Worm (Caenorhabditis elegans): ENCODE data around the gene srsx-35.

The srsx-35 gene

ce11 chrV:20670625-20671024, 10.6 kb upstream of the srsx-35 start:
- no peak for TF ChIP-seq unc-62 (GFP tag; optimal IDR thresholded peaks at IDR 0.05)

DNA sequence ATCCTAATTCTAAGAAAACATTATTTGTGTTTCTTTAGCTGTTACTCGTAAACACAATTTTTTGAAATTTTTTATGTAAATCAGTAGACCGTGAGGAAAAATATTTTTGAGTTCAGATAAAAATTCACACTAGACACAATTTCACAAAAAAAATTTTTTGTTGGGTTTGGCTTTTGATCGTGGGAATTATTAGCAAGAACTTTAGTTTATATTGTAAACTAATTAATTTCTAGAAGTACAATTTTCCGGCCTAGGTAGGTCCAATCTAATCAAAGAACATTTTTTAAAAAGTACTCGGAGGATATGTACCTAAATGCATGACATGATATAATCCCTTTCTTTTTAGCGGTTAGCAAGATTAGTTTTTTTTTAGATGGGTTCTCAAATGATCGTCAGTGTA, 1.0 kb upstream of the srsx-35 start:
- no peak for TF ChIP-seq unc-62 (GFP tag; optimal IDR thresholded peaks at IDR 0.05)

DNA sequence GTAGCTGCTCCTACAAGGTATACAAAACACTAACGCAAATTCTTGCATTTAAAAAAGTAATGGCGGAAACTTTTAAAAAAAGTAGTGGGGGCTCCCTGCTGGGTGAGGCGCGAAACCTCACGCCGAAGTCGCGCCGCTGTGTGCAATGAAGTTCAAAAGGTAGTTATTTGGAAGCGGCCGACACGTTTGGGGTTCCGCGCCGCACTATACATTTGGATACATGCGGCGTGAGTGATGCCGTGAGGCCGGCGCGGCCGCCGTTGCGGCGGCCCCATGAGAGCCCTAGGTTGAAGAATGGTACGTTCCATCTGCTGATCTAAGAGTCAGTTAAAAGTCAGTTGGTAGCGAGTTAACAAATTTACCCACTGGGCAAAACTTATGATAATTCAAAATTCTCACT, 604 bp downstream of the srsx-35 start:
- no peak for TF ChIP-seq unc-62 (GFP tag; optimal IDR thresholded peaks at IDR 0.05)

ce11 chrV:20682309-20682708, 1.1 kb downstream of the srsx-35 start:
- TF ChIP-seq unc-62 (GFP tag; optimal IDR thresholded peaks at IDR 0.05) = no peak

DNA sequence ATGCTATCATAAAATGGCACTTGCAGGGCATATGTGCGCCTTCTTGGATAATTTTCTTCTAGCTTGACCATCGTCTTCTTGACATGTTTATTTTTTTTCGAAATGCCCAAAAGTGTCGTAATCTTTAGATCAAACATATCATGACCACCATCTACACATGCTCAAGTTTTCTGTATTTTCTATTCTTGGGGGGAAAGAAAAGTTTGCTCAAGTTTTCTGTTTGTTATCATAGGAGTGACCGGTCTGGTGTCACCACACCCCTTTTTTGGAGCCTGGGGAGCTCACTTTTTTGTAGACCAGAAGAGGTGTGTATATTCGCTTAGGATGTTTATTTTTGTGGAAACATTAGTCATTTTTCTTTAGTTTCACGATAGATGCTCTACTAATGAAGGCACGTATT, 4.2 kb downstream of the srsx-35 start, which contains the start of gene klf-2:
klf-2 (plus strand) TSS at position 301 of the 400 bp plus-strand sequence.
- TF ChIP-seq unc-62 (GFP tag; optimal IDR thresholded peaks at IDR 0.05) = no peak

ce11 chrV:20689481-20690039, 8.3 kb downstream of the srsx-35 start, which contains the start of gene F53F8.3:
TSS of gene F53F8.3 (minus strand) at chrV:20689531.
- no peak for TF ChIP-seq unc-62 (GFP tag; optimal IDR thresholded peaks at IDR 0.05)

- TF ChIP-seq unc-62 (GFP tag; optimal IDR thresholded peaks at IDR 0.05) = no peak
Observed at ce11 chrV:20691585-20691984, 10.4 kb downstream of the srsx-35 start, which contains the start of gene F53F8.4. TSS of gene F53F8.4 (minus strand) at chrV:20691685.

DNA sequence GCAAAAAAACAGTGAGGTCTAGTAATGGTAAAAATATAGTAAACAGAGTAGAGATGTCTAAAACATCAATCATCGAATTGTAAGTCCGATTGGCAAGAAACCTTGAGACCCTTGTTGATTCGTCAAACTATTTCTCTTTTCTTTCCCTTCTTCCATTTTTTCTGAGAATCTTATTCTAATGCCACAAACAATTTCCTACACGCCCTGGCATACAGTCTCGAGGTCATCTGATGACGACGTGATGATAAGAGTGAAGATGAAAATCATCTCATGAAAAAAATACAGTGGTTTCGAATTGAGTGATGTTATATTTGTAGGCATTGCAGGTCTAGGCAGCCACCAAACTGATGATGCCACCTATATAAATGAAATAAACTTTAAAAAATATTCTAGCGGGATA, 11.7 kb downstream of the srsx-35 start:
- no peak for TF ChIP-seq unc-62 (GFP tag; optimal IDR thresholded peaks at IDR 0.05)

- no peak for TF ChIP-seq unc-62 (GFP tag; optimal IDR thresholded peaks at IDR 0.05)
Observed at ce11 chrV:20693968-20694367, 12.7 kb downstream of the srsx-35 start.

ce11 chrV:20698266-20698665, 17.0 kb downstream of the srsx-35 start, which contains the start of gene F53F8.7:
TSS of gene F53F8.7 (minus strand) at chrV:20698366.
- TF ChIP-seq unc-62 (GFP tag; optimal IDR thresholded peaks at IDR 0.05) = no peak

DNA sequence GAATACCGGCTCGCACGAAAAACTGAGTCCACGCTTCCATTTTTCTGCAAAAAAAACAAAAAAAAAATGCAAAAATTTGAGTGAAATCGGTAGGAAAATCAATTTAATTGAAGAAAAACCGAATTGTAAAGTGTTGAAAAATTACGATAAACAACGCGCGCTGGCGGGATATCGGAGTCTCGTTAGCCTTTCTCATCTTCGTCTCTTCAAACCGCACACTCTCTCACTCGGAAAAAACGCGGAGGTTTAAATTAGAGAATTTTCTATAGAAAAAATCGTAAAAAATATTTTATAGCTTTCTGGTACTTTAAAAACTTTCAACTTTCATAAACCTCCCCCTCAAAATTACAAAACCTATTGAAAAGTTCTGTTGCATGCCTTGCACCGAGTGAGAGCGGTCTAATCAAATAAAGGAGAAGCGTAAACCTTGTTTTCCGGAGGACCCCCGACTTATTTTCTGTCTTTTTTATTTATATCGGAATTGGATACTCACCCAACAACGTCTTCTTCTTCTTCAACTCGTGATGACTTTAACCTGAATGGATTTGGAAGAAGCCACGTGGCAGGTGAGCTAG, 22.9 kb downstream of the srsx-35 start, which contains the start of the genes F53F8.5 and F53F8.6:
F53F8.5 (minus strand) TSS at position 52 of the 575 bp plus-strand sequence.
F53F8.6 (plus strand) TSS at position 230 of the 575 bp plus-strand sequence.
- no peak for TF ChIP-seq unc-62 (GFP tag; optimal IDR thresholded peaks at IDR 0.05)

DNA sequence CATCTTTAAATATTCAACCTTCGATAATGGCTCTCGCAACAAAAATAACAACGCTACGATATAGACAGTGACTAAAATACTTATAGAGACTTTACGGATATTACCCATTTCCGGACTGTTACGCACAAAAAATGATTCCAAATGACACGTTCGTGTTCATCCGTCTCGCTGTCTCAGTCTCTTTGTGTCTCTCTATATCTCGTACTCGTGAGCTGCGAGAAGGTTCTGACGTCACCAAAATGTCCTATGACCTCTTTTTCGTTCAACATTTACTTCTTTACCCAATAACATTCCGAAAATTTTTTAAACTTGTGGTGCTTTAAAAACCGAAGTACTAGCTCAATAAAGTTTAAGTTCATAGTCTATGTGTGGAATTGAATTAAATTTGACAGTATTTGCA, 28.9 kb downstream of the srsx-35 start:
- no peak for TF ChIP-seq unc-62 (GFP tag; optimal IDR thresholded peaks at IDR 0.05)

DNA sequence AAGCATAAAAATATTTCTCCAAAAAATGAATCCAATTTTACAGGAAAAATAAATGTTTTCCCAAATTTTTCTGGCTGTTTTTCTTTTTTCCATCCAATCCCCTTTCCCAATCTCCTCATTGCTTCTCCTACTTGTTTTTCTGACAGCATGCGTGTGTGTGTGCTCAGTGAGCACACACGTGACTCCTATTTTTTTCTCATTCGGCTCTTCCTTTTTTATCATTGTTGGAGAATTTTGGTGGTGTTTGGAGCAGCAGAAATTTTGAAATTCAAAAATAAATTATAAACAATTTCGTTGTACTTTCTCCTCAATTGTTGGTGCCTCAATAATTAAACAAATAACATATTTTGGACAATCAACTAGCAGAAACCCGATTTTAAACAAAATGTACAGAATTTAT, 29.4 kb downstream of the srsx-35 start:
- no peak for TF ChIP-seq unc-62 (GFP tag; optimal IDR thresholded peaks at IDR 0.05)

- no peak for TF ChIP-seq unc-62 (GFP tag; optimal IDR thresholded peaks at IDR 0.05)
Observed at ce11 chrV:20711733-20712132, 30.5 kb downstream of the srsx-35 start.

- no peak for TF ChIP-seq unc-62 (GFP tag; optimal IDR thresholded peaks at IDR 0.05)
Observed at ce11 chrV:20712318-20712993, 31.2 kb downstream of the srsx-35 start.

DNA sequence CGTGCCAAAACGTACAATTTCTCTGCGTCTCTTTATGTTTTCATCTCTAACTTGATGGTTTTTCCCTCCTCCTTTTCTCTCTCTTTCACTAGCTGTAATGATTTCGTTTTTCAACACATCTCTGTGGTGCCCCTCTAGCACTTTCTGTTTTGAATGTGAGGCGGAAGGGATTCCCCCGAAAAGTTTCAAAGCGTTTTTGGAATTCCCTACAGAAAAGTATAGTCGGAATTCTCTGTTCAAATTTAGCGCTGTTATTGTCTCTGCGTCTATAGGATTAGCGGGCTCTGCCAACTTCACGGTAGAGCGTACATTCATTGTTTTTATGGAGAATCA, 31.7 kb downstream of the srsx-35 start:
- TF ChIP-seq unc-62 (GFP tag; optimal IDR thresholded peaks at IDR 0.05) = no peak

DNA sequence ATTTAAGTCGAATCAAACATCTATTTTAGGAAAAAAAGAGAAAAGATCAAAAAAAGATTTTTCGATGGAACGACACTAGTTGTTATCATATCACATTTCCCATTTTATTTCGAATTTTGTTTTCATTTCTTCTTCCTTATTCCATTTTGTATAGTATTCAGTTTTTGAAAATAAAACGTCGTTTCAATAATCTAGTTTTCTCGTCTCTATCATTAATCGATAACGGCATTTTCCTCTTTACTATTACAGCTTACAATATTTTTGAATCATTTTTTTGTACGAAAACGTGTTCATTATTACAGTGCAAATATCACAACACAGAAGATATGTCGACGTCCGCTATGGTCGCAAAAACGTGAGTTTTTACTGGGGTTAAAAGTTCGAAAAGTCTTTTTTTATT, 32.4 kb downstream of the srsx-35 start, which contains the start of gene Y44A6C.1:
Y44A6C.1 (plus strand) TSS at position 301 of the 400 bp plus-strand sequence.
- no peak for TF ChIP-seq unc-62 (GFP tag; optimal IDR thresholded peaks at IDR 0.05)

All from whole organism, dauer.